Worm (Caenorhabditis elegans): ENCODE results near the gene oatr-1.

oatr-1 gene

DNA sequence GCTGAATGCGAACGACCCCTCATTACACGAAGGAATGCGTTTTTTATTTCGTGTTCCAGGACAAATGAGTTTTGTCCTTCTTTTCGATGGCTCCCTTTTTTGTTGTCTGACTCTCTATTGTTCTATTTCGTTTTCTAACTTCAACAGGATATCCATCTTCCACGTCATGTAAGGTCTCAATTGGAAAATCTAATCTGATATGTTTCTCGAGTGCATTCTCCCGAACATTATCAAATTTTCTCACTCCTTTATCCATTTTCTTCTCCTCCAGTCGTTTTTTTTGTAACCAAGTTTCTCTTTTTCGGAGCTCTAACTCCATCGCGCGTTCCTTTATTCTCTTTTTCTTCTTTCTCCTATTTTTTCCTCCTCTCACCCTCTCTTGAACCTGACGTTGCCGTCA lies 45.6 kb downstream of the oatr-1 start:
- TF ChIP-seq unc-62 (GFP tag; optimal IDR thresholded peaks at IDR 0.05) = no peak

DNA sequence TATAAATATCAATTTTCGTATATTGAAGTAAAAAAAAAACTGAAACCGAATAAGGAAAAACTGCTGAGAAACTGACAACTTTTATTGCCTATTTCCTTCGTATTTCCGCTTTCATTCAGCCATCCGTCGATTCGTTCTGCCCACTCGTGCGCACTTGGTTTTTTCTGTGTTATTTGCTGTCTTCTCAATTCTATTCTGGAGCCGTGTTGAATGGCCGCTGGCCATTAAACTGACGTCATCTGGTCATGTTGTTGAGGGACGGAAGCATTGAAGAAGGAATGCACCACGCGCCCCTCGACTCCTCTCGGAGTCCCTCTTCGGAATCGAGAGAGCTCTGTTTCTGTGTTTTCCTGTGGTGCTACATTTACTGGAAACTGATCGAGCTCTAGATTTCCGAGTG lies 47.4 kb downstream of the oatr-1 start:
- TF ChIP-seq unc-62 (GFP tag; optimal IDR thresholded peaks at IDR 0.05) = no peak

DNA sequence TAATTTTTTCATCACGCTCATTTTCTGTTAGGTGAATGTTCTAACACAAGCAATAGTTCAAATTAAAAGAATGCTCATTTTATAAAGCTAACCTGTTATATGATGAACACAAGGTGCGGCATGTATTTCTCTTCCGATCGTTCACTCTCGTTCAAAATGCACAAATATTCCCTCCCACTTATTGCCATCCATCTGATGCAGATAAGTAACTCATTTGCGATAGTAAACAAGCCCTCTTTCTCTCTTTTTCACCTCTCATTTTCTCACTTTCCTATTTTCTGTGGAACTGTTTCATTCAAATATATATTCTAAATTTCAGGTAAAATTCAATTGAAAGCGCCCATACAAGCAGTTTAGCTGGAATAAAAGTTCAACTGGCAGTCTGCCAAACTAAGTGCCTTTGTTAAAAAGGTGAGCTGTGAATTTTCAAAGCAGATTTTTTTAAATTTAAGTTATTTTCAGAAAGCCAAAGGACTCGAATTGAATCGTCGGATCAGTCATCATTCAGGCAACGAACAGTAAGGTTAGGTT lies 49.9 kb downstream of the oatr-1 start, which contains the start of the genes trmt-10C.2 and C56G2.22:
trmt-10C.2 (plus strand) TSS at position 314 of the 531 bp plus-strand sequence.
C56G2.22 (plus strand) TSS at position 481 of the 531 bp plus-strand sequence.
- TF ChIP-seq unc-62 (GFP tag; optimal IDR thresholded peaks at IDR 0.05) = no peak

DNA sequence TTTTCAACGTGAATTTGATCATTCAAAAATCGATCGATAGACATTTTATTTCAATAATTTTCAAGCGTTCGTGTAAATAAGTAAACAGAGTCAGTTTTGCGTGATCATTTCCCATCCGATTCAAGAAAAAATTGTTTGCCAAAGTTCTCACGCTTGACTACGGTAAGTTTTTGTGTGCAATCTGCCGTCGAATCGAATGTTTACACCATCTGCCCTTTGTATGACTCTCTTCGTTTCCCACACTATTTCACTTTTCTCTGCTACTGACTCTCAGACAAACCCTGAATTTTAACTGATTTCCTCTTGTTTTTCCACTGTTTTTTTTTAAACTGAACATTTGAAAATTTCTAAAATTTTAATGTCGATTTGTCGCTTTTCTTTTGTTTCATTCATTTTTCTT lies 51.2 kb downstream of the oatr-1 start:
- no peak for TF ChIP-seq unc-62 (GFP tag; optimal IDR thresholded peaks at IDR 0.05)

All from whole organism, dauer.